Worm (Caenorhabditis elegans): ENCODE data around the gene Y54F10AM.11.

DNA sequence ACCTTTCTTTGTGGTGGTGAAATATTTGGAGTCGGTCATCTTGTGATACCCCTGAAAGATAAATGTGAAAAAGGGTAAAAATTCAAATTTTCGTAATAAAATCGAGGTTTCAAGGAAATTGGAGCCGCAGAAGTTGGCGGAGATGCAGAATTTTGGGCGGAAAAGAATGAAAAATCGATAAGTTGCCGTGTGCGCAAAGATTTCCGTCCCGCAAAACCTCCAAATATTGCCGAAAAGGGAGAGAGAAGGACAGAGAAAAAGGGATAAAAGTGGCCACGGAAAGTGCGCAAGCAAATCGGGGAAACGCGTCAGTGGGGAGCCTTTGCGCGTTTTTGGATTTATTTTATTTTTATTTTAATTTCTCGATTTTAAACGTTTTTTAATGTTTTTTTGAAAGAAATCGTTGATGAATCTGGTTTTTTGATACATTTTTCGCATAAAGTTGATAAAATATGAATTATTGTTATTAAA, 33.2 kb upstream of the Y54F10AM.11 start, which contains the start of gene apb-1:
- TF ChIP-seq tab-1 (GFP tag; IDR thresholded peaks at IDR 0.05) (peak; percentile 63; the same call in 1 of the 2 replicates), ztf-23 (GFP tag; IDR thresholded peaks at IDR 0.05) (peak; percentile 85), ref-1 (GFP tag; conservative IDR thresholded peaks at IDR 0.05) (0 out of 2 replicates have a peak, but pooled peaks have one; percentile 24), flt-1 (GFP tag; IDR thresholded peaks at IDR 0.05) (peak; percentile 80), T22C8.4 (GFP tag; IDR thresholded peaks at IDR 0.05) (peak; percentile 83), cog-1 (tag; optimal IDR thresholded peaks at IDR 0.05) (peak; percentile 35), ztf-29 (GFP tag; IDR thresholded peaks at IDR 0.05) (peak; percentile 39; the same call in 1 of the 2 replicates), klf-2 (GFP tag; conservative IDR thresholded peaks at IDR 0.05) (0 out of 2 replicates have a peak, but pooled peaks have one; percentile 34), med-1 (GFP tag; optimal IDR thresholded peaks at IDR 0.05; ENCODE audit: insufficient read depth) (peak; percentile 18)

Data from whole organism, midembryonic.